Worm (Caenorhabditis elegans) whole organism, L4 larva: ENCODE measurements around the gene F46C5.1.

Experiments
- T26A8.4 ChIP-seq: fragments of 200-800 bp; sonication (Bioruptor generic); IDR thresholded peaks from 2 replicates; pipeline ENCODE4 v1.3.6; 2022; ENCODE audit warnings: missing genetic modification characterization, missing compliant biosample characterization
- ama-1 ChIP-seq: fragments of 150-350 bp; optimal IDR thresholded peaks from 2 replicates; lab custom pipeline; 2014; ENCODE audit warnings: inconsistent platforms, mixed read lengths
- dve-1 ChIP-seq: sonication (generic microtip); optimal IDR thresholded peaks from 2 replicates; lab custom pipeline; 2017; ENCODE audit warnings: antibody characterized with exemption, mild to moderate bottlenecking, missing genetic modification characterization, missing compliant biosample characterization; ENCODE audit not compliant: insufficient read depth
- madf-5 ChIP-seq, 2 experiments: fragments of 200-800 bp; sonication (Bioruptor generic); IDR thresholded peaks; 2 replicates each; pipeline ENCODE4 v1.3.6; 2022; ENCODE audit warnings: missing compliant biosample characterization in 2 of 2, missing genetic modification characterization in 2 of 2
- nhr-237 ChIP-seq: sonication (generic microtip); optimal IDR thresholded peaks from 2 replicates; lab custom pipeline; 2017; ENCODE audit warnings: missing biosample characterization, missing genetic modification characterization
- ztf-11 ChIP-seq: fragments of 150-350 bp; optimal IDR thresholded peaks from 2 replicates; lab custom pipeline; 2014; ENCODE audit warnings: missing biosample characterization, missing genetic modification characterization

DNA sequence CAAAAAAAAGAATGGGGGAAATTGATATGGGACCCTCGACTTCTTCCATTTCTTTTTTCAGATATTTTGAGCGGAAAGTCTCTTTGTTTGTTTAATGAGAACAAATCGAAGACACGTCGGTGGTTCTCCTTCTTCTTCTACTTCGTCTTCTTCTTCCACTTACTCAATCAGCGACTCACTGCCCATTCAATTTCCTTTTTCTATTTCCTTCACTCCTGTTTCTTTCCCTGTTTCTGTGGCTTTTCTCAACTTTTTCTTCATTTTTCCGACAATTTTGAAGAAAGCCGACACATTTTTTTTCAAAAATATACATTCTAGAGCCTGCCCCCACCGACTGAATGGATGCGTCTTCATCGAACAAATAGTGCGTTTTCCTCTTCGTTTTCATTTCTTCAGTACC is 14.9 kb upstream of the F46C5.1 start, which contains the start of gene F46C5.4:
- TF ChIP-seq ama-1 (lab: Kevin White, UChicago) (no peak), T26A8.4 (GFP tag; lab: Robert Waterston, UW) (no peak), nhr-237 (tag; lab: Kevin White, UChicago) (no peak), madf-5 (GFP tag; IDR thresholded peaks at IDR 0.05; lab: Robert Waterston, UW) (no peak), dve-1 (tag; lab: Kevin White, UChicago) (no peak), ztf-11 (tag; lab: Kevin White, UChicago) (no peak)
